Worm (Caenorhabditis elegans) whole organism, young adult: Measurements from ENCODE around the gene gst-23.

Experiments
- B0261.1 ChIP-seq: sonication (generic microtip); optimal IDR thresholded peaks from 2 replicates; lab custom pipeline; 2016; ENCODE audit warnings: mild to moderate bottlenecking, missing genetic modification characterization, moderate library complexity, missing compliant biosample characterization
- attf-3 ChIP-seq: fragments of 200-800 bp; sonication (Bioruptor generic); conservative IDR thresholded peaks from 2 replicates; pipeline ENCODE4 v1.3.6; 2022; ENCODE audit warnings: missing genetic modification reagents, missing genetic modification characterization, missing compliant biosample characterization
- attf-6 ChIP-seq: fragments of 200-800 bp; sonication (Bioruptor generic); IDR thresholded peaks from 2 replicates; pipeline ENCODE4 v1.3.6; 2022; ENCODE audit warnings: missing genetic modification reagents, missing genetic modification characterization, missing compliant biosample characterization
- dox-1 ChIP-seq: fragments of 200-800 bp; sonication (Bioruptor generic); IDR thresholded peaks from 2 replicates; pipeline ENCODE4 v1.3.6; 2022; ENCODE audit warnings: missing genetic modification reagents, missing genetic modification characterization, missing compliant biosample characterization
- ets-4 ChIP-seq: fragments of 200-800 bp; sonication (Bioruptor generic); optimal IDR thresholded peaks from 2 replicates; lab custom pipeline; 2018; ENCODE audit warnings: mild to moderate bottlenecking, missing genetic modification characterization, missing compliant biosample characterization
- nhr-179 ChIP-seq: sonication (generic microtip); optimal IDR thresholded peaks from 2 replicates; lab custom pipeline; 2016; ENCODE audit warnings: mild to moderate bottlenecking, missing genetic modification characterization, missing compliant biosample characterization
- nhr-90 ChIP-seq: sonication (generic microtip); optimal IDR thresholded peaks from 2 replicates; lab custom pipeline; 2016; ENCODE audit warnings: missing genotype, mild to moderate bottlenecking, missing genetic modification characterization, missing compliant biosample characterization
- zfh-2 ChIP-seq: fragments of 200-800 bp; sonication (Bioruptor generic); conservative IDR thresholded peaks from 2 replicates; pipeline ENCODE4 v1.3.6; 2022; ENCODE audit warnings: missing genetic modification reagents, missing genetic modification characterization, missing compliant biosample characterization
- ztf-25 ChIP-seq: fragments of 200-800 bp; sonication (Bioruptor generic); IDR thresholded peaks from 2 replicates; pipeline ENCODE4 v1.3.6; 2022; ENCODE audit warnings: missing genetic modification reagents, missing genetic modification characterization, missing compliant biosample characterization

DNA sequence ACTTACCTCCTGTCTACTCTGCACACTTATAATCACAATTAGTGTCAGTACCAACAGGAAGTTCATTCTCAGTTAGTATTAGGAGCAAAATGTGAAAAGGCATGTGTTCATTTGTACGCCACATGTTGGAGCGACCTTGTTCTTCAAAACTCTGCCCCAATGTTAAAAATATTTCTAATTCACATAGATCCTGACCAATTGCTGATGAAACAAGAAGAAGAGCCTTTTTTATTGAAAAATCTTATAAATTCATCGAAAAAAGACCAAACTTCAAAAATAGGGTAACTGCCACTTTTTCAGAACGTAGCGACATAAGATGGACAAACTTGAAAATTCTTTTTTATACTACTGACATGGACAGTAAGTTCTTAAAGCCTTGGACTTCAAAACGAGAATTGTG lies 23.1 kb downstream of the gst-23 start, which contains the start of gene T28A11.17:
- TF ChIP-seq ztf-25, result no peak
- TF ChIP-seq nhr-90 (tag; lab: Kevin White, UChicago), result no peak
- no peak for TF ChIP-seq dox-1 (GFP tag; lab: Robert Waterston, UW)
- no peak for TF ChIP-seq zfh-2 (GFP tag; lab: Robert Waterston, UW)
- TF ChIP-seq B0261.1 (tag; lab: Kevin White, UChicago), result no peak
- TF ChIP-seq ets-4 (GFP tag; lab: Kevin White, UChicago), result no peak
- TF ChIP-seq attf-3 (GFP tag; lab: Robert Waterston, UW), result no peak
- TF ChIP-seq nhr-179 (tag; lab: Kevin White, UChicago), result no peak
- no peak for TF ChIP-seq attf-6 (GFP tag; lab: Robert Waterston, UW)
